Fruit fly (Drosophila melanogaster) whole organism, embryonic: ENCODE data around the gene Lrrk.

ENCODE experiments used
- Abd-B ChIP-seq: fragments of 200-800 bp; sonication (Bioruptor generic); optimal IDR thresholded peaks from 2 replicates; lab custom pipeline; 2018; ENCODE audit warnings: missing biosample characterization, mild to moderate bottlenecking, missing genetic modification characterization, moderate library complexity
- BtbVII ChIP-seq: fragments of 200-800 bp; sonication (Bioruptor generic); optimal IDR thresholded peaks from 3 replicates; lab custom pipeline; 2017; ENCODE audit warnings: missing biosample characterization, mild to moderate bottlenecking, missing genetic modification characterization
- C15 ChIP-seq: fragments of 200-800 bp; sonication (Bioruptor generic); IDR thresholded peaks from 3 replicates; pipeline ENCODE4 v1.3.6; 2022; ENCODE audit warnings: missing biosample characterization, missing genetic modification characterization
- CG10209 ChIP-seq: fragments of 200-800 bp; sonication (Bioruptor generic); optimal IDR thresholded peaks from 3 replicates; lab custom pipeline; 2017; ENCODE audit warnings: missing biosample characterization, mild to moderate bottlenecking, missing genetic modification characterization, missing genetic modification reagents
- CG10654 ChIP-seq: fragments of 200-800 bp; sonication (Bioruptor generic); optimal IDR thresholded peaks from 2 replicates; lab custom pipeline; 2016; ENCODE audit warnings: missing biosample characterization, missing genetic modification characterization
- CG11085 ChIP-seq: fragments of 200-800 bp; sonication (Bioruptor generic); IDR thresholded peaks from 2 replicates; pipeline ENCODE4 v1.3.6; 2022; ENCODE audit warnings: missing biosample characterization, missing genetic modification characterization
- CG11696 ChIP-seq: fragments of 200-800 bp; sonication (Bioruptor generic); IDR thresholded peaks from 2 replicates; pipeline ENCODE4 v1.3.6; 2022; ENCODE audit warnings: missing biosample characterization, missing genetic modification characterization
- CG11723 ChIP-seq: fragments of 200-800 bp; sonication (Bioruptor generic); optimal IDR thresholded peaks from 2 replicates; lab custom pipeline; 2017; ENCODE audit warnings: missing biosample characterization, mild to moderate bottlenecking, missing genetic modification characterization
- CG12071 ChIP-seq: fragments of 200-800 bp; sonication (Bioruptor generic); optimal IDR thresholded peaks from 3 replicates; lab custom pipeline; 2018; ENCODE audit warnings: missing biosample characterization, mild to moderate bottlenecking, missing genetic modification characterization
- CG16863 ChIP-seq: fragments of 200-800 bp; sonication (Bioruptor generic); optimal IDR thresholded peaks from 3 replicates; lab custom pipeline; 2016; ENCODE audit warnings: missing biosample characterization, missing genetic modification characterization
- CG17912 ChIP-seq: fragments of 200-800 bp; sonication (Bioruptor generic); optimal IDR thresholded peaks from 2 replicates; lab custom pipeline; 2018; ENCODE audit warnings: missing biosample characterization, mild to moderate bottlenecking, missing genetic modification characterization
- CG1832 ChIP-seq: fragments of 200-800 bp; sonication (Bioruptor generic); optimal IDR thresholded peaks from 2 replicates; lab custom pipeline; 2017; ENCODE audit warnings: missing biosample characterization, mild to moderate bottlenecking, missing genetic modification characterization, inconsistent platforms
- CG18476 ChIP-seq: fragments of 200-800 bp; sonication (Bioruptor generic); optimal IDR thresholded peaks from 2 replicates; lab custom pipeline; 2016; ENCODE audit warnings: missing biosample characterization, mild to moderate bottlenecking, missing genetic modification characterization
- CG2129 ChIP-seq: fragments of 200-800 bp; sonication (Bioruptor generic); IDR thresholded peaks from 2 replicates; pipeline ENCODE4 v1.3.6; 2022; ENCODE audit warnings: missing biosample characterization, missing genetic modification characterization; ENCODE audit not compliant: partially characterized antibody
- CG4707 ChIP-seq: fragments of 200-800 bp; sonication (Bioruptor generic); optimal IDR thresholded peaks from 2 replicates; lab custom pipeline; 2018; ENCODE audit warnings: missing biosample characterization, mild to moderate bottlenecking, missing genetic modification characterization, moderate library complexity
- CG7372 ChIP-seq: fragments of 200-800 bp; sonication (Bioruptor generic); IDR thresholded peaks from 2 replicates; pipeline ENCODE4 v1.3.6; 2022; ENCODE audit warnings: missing biosample characterization, missing genetic modification characterization
- CG9609 ChIP-seq: fragments of 200-800 bp; sonication (Bioruptor generic); optimal IDR thresholded peaks from 3 replicates; lab custom pipeline; 2016; ENCODE audit warnings: missing biosample characterization, missing genetic modification characterization
- CG9797 ChIP-seq: fragments of 200-800 bp; sonication (Bioruptor generic); optimal IDR thresholded peaks from 3 replicates; lab custom pipeline; 2018; ENCODE audit warnings: missing biosample characterization, mild to moderate bottlenecking, missing genetic modification characterization
- D ChIP-seq, 2 experiments: fragments of 200-800 bp in 1 of 2; fragments of >200 bp in 1 of 2; sonication (Bioruptor generic) in 1 of 2; optimal IDR thresholded peaks; 2 replicates in 1 of 2; 3 replicates in 1 of 2; lab custom pipeline; 2017; ENCODE audit warnings: mild to moderate bottlenecking in 1 of 2, missing biosample characterization in 1 of 2, missing genetic modification characterization in 1 of 2, missing genetic modification reagents in 1 of 2
- Fer3 ChIP-seq: fragments of 200-800 bp; sonication (Bioruptor generic); optimal IDR thresholded peaks from 2 replicates; lab custom pipeline; 2018; ENCODE audit warnings: missing biosample characterization, mild to moderate bottlenecking, missing genetic modification characterization, moderate library complexity
- Lhr ChIP-seq: fragments of 200-800 bp; sonication (Bioruptor generic); optimal IDR thresholded peaks from 3 replicates; lab custom pipeline; 2017; ENCODE audit warnings: mild to moderate bottlenecking, missing biosample characterization, missing genetic modification reagents, missing genetic modification characterization
- Nf-YA ChIP-seq: fragments of 200-800 bp; sonication (Bioruptor generic); IDR thresholded peaks from 2 replicates; pipeline ENCODE4 v1.3.6; 2022; ENCODE audit warnings: missing biosample characterization, missing genetic modification characterization
- Ravus ChIP-seq: fragments of 200-800 bp; sonication (Bioruptor generic); IDR thresholded peaks from 2 replicates; pipeline ENCODE4 v1.3.6; 2022; ENCODE audit warnings: missing biosample characterization, missing genetic modification characterization
- Sry-β ChIP-seq: fragments of 200-800 bp; sonication (Bioruptor generic); optimal IDR thresholded peaks from 2 replicates; lab custom pipeline; 2018; ENCODE audit warnings: missing biosample characterization, mild to moderate bottlenecking, missing genetic modification characterization, moderate library complexity
- Trl ChIP-seq, 3 experiments: fragments of >200 bp in 2 of 3; fragments of 200-800 bp in 1 of 3; sonication (Bioruptor generic) in 1 of 3; optimal IDR thresholded peaks; 2 replicates in 1 of 3; 3 replicates in 2 of 3; lab custom pipeline; 2016 to 2017; ENCODE audit warnings: missing biosample characterization in 1 of 3, missing genetic modification characterization in 1 of 3
- bab2 ChIP-seq: fragments of 200-800 bp; sonication (Bioruptor generic); optimal IDR thresholded peaks from 2 replicates; lab custom pipeline; 2016; ENCODE audit warnings: missing biosample characterization, missing genetic modification characterization
- ewg ChIP-seq: fragments of 200-800 bp; sonication (Bioruptor generic); optimal IDR thresholded peaks from 3 replicates; lab custom pipeline; 2017; ENCODE audit warnings: mild to moderate bottlenecking, missing biosample characterization, missing genetic modification reagents, missing genetic modification characterization
- eyg ChIP-seq: fragments of 200-800 bp; sonication (Bioruptor generic); optimal IDR thresholded peaks from 3 replicates; lab custom pipeline; 2016; ENCODE audit warnings: missing biosample characterization, missing genetic modification characterization
- fd102C ChIP-seq: fragments of 200-800 bp; sonication (Bioruptor generic); optimal IDR thresholded peaks from 2 replicates; lab custom pipeline; 2018; ENCODE audit warnings: missing biosample characterization, mild to moderate bottlenecking, missing genetic modification characterization, moderate library complexity
- gcm ChIP-seq: fragments of 200-800 bp; sonication (Bioruptor generic); optimal IDR thresholded peaks from 2 replicates; lab custom pipeline; 2019; ENCODE audit warnings: missing biosample characterization, mild to moderate bottlenecking, missing genetic modification characterization, moderate library complexity
- gfzf ChIP-seq: fragments of 200-800 bp; sonication (Bioruptor generic); optimal IDR thresholded peaks from 2 replicates; lab custom pipeline; 2016; ENCODE audit warnings: missing biosample characterization, mild to moderate bottlenecking, missing genetic modification characterization, moderate library complexity
- gsb ChIP-seq: fragments of 200-800 bp; sonication (Bioruptor generic); IDR thresholded peaks from 2 replicates; pipeline ENCODE4 v1.3.6; 2022; ENCODE audit warnings: missing biosample characterization, missing genetic modification characterization
- gt ChIP-seq: fragments of 200-800 bp; sonication (Bioruptor generic); IDR thresholded peaks from 2 replicates; pipeline ENCODE4 v1.3.6; 2022; ENCODE audit warnings: missing biosample characterization, missing genetic modification characterization
- hkb ChIP-seq, 2 experiments: fragments of 200-800 bp in 1 of 2; fragments of >200 bp in 1 of 2; sonication (Bioruptor generic) in 1 of 2; IDR thresholded peaks in 1 of 2; optimal IDR thresholded peaks in 1 of 2; 2 replicates each; pipeline versions ENCODE4 v1.3.6 to Lab custom; 2017 to 2022; ENCODE audit warnings: missing biosample characterization in 1 of 2, missing genetic modification characterization in 1 of 2
- jigr1 ChIP-seq: fragments of 200-800 bp; sonication (Bioruptor generic); IDR thresholded peaks from 3 replicates; pipeline ENCODE4 v1.3.6; 2022; ENCODE audit warnings: missing biosample characterization, missing genetic modification characterization
- kah ChIP-seq: fragments of 200-800 bp; sonication (Bioruptor generic); optimal IDR thresholded peaks from 2 replicates; lab custom pipeline; 2018; ENCODE audit warnings: missing biosample characterization, mild to moderate bottlenecking, missing genetic modification characterization
- kay ChIP-seq: fragments of 200-800 bp; sonication (Bioruptor generic); optimal IDR thresholded peaks from 2 replicates; lab custom pipeline; 2016; ENCODE audit warnings: missing biosample characterization, missing genetic modification characterization
- klu ChIP-seq: fragments of 200-800 bp; sonication (Bioruptor generic); IDR thresholded peaks from 2 replicates; pipeline ENCODE4 v1.3.6; 2022; ENCODE audit warnings: missing biosample characterization, missing genetic modification characterization
- maf-S ChIP-seq: fragments of 200-800 bp; sonication (Bioruptor generic); optimal IDR thresholded peaks from 2 replicates; lab custom pipeline; 2016; ENCODE audit warnings: missing biosample characterization, missing genetic modification characterization
- otp ChIP-seq: fragments of 200-800 bp; sonication (Bioruptor generic); IDR thresholded peaks from 3 replicates; pipeline ENCODE4, ENCODE4 v1.3.6; 2022; ENCODE audit warnings: missing biosample characterization, missing genetic modification characterization
- peb ChIP-seq: fragments of 200-800 bp; sonication (Bioruptor generic); IDR thresholded peaks from 2 replicates; pipeline ENCODE4 v1.3.6; 2022; ENCODE audit warnings: missing biosample characterization, missing genetic modification characterization
- pita ChIP-seq: fragments of 200-800 bp; sonication (Bioruptor generic); optimal IDR thresholded peaks from 2 replicates; lab custom pipeline; 2017; ENCODE audit warnings: missing biosample characterization, mild to moderate bottlenecking, missing genetic modification characterization
- psq ChIP-seq: fragments of 200-800 bp; sonication (Bioruptor generic); optimal IDR thresholded peaks from 2 replicates; lab custom pipeline; 2017; ENCODE audit warnings: missing biosample characterization, missing genetic modification characterization
- repo ChIP-seq: fragments of 200-800 bp; sonication (Bioruptor generic); optimal IDR thresholded peaks from 2 replicates; lab custom pipeline; 2016; ENCODE audit warnings: missing biosample characterization, missing genetic modification characterization
- seq ChIP-seq: fragments of 200-800 bp; sonication (Bioruptor generic); IDR thresholded peaks from 2 replicates; pipeline ENCODE4 v1.3.6; 2022; ENCODE audit warnings: missing biosample characterization, missing genetic modification characterization
- tll ChIP-seq, 2 experiments: fragments of 200-800 bp in 1 of 2; fragments of >200 bp in 1 of 2; sonication (Bioruptor generic) in 1 of 2; optimal IDR thresholded peaks; 2 replicates each; lab custom pipeline; 2017 to 2019; ENCODE audit warnings: missing biosample characterization in 2 of 2, missing genetic modification characterization in 2 of 2, mild to moderate bottlenecking in 1 of 2, moderate library complexity in 1 of 2

Lrrk gene

DNA sequence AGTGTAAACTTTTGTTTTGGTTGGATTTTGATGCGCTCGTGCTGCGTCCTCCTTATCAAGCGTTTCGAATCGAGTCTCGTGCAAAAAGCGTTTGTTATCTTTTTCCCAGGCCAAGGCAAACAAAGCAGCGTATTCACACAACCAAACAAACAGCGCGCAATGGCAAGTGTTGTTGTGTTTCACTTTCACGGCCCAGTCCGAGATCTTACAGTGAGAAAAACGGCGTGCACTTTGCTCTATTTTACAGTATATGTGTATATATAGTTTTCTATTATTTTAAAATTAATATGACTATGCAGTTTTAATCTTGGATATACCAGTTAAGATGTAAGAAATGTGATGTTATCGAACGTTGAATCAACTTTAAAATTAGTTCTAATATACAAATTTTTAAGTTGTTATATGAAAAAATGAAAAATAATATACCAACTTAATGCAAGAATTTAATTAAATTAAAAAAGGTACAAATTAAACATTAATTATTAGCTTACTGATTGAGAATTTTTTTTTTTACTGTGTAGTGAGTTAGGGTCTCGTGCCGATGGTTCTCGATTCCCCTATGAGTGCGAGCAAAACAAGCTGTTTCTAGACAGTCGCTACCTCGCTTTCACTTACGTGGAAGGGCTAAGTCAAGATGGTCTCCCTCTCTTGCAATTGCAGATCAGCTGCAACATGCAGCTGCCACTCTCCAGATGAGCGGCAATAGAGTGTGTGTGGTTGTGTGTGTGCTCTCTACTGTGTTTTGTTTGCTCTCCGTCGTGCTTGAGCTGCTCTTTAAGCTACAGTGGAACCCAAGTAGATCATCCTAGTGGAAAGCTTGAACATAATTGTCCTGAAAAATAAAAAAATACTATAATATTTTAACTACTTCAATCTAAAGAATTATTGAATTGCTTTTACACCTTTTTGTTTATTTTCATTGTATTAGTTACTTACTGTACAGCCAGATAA, 40.8 kb upstream of the Lrrk start (continued):
- TF ChIP-seq CG1832 (GFP tag; lab: Kevin White, UChicago), result peak; percentile 59
- TF ChIP-seq tll (GFP tag; optimal IDR thresholded peaks at IDR 0.05; lab: Kevin White, UChicago), result peak in 1 of 2 experiments; percentile 81
- no peak for TF ChIP-seq CG12071 (GFP tag; lab: Kevin White, UChicago)
- TF ChIP-seq CG7372 (GFP tag; lab: Robert Waterston, UW), result peak; percentile 63
- TF ChIP-seq CG10209, result peak; percentile 87
- peak; percentile 66 for TF ChIP-seq Ravus (GFP tag; lab: Robert Waterston, UW)
- TF ChIP-seq psq (GFP tag; lab: Kevin White, UChicago), result peak; percentile 62
- no peak for TF ChIP-seq CG16863 (GFP tag; lab: Kevin White, UChicago)
- TF ChIP-seq kay (GFP tag; lab: Kevin White, UChicago), result peak; percentile 43
- peak; percentile 33 for TF ChIP-seq CG4707 (GFP tag; lab: Kevin White, UChicago)
- TF ChIP-seq gfzf (GFP tag; lab: Kevin White, UChicago), result no peak
- no peak for TF ChIP-seq D (optimal IDR thresholded peaks at IDR 0.05; lab: Kevin White, UChicago)
- peak; percentile 95 for TF ChIP-seq D (GFP tag; optimal IDR thresholded peaks at IDR 0.05; lab: Kevin White, UChicago)
- TF ChIP-seq gcm (GFP tag; lab: Kevin White, UChicago), result peak; percentile 96
- peak; percentile 80 for TF ChIP-seq kah (GFP tag; lab: Kevin White, UChicago)
- peak; percentile 53 for TF ChIP-seq klu (GFP tag; lab: Robert Waterston, UW)
- peak; percentile 29; the same call in 1 of the 2 replicates for TF ChIP-seq CG11085 (GFP tag; lab: Robert Waterston, UW)
- peak; percentile 29 for TF ChIP-seq fd102C (GFP tag; lab: Kevin White, UChicago)
- TF ChIP-seq Fer3 (tag; lab: Kevin White, UChicago), result peak; percentile 81
- TF ChIP-seq CG18476 (GFP tag; lab: Kevin White, UChicago), result peak; percentile 81
- no peak for TF ChIP-seq eyg (GFP tag; lab: Kevin White, UChicago)
- no peak for TF ChIP-seq CG9609 (GFP tag; lab: Kevin White, UChicago)
- TF ChIP-seq hkb (optimal IDR thresholded peaks at IDR 0.05; lab: Kevin White, UChicago), result no peak
- TF ChIP-seq hkb (GFP tag; IDR thresholded peaks at IDR 0.05; lab: Robert Waterston, UW), result peak; percentile 77
- peak; percentile 74 for TF ChIP-seq otp (GFP tag; lab: Robert Waterston, UW)
- peak; percentile 81 for TF ChIP-seq CG10654 (GFP tag; lab: Kevin White, UChicago)
- peak; percentile 72 for TF ChIP-seq ewg (GFP tag; lab: Kevin White, UChicago)
- peak; percentile 66 for TF ChIP-seq CG11723 (GFP tag; lab: Kevin White, UChicago)
- TF ChIP-seq Sry-β, result peak; percentile 29
- TF ChIP-seq bab2, result peak; percentile 30
- peak; percentile 92 for TF ChIP-seq Abd-B (GFP tag; lab: Kevin White, UChicago)
- no peak for TF ChIP-seq maf-S
- peak; percentile 70; the same call in 1 of the 2 replicates for TF ChIP-seq peb (GFP tag; lab: Robert Waterston, UW)
- TF ChIP-seq gsb, result peak; percentile 22
- no peak for TF ChIP-seq gt (GFP tag; lab: Robert Waterston, UW)
- no peak for TF ChIP-seq repo
- peak; percentile 70 for TF ChIP-seq BtbVII
- TF ChIP-seq jigr1 (GFP tag; lab: Robert Waterston, UW), result peak; percentile 59; the same call in 1 of the 3 replicates
- peak; percentile 62 for TF ChIP-seq Lhr (GFP tag; lab: Kevin White, UChicago)
- TF ChIP-seq C15 (GFP tag; lab: Robert Waterston, UW), result no peak
- TF ChIP-seq pita (GFP tag; lab: Kevin White, UChicago), result no peak
- 0 out of 2 replicates have a peak, but pooled peaks have one; percentile 23 for TF ChIP-seq CG11696 (GFP tag; lab: Robert Waterston, UW)
- peak; percentile 65 for TF ChIP-seq Nf-YA (GFP tag; lab: Robert Waterston, UW)
- no peak for TF ChIP-seq CG9797 (GFP tag; lab: Kevin White, UChicago)
- TF ChIP-seq Trl (optimal IDR thresholded peaks at IDR 0.05; lab: Kevin White, UChicago), result peak in 1 of 2 experiments; percentile 74
- no peak for TF ChIP-seq Trl (GFP tag; optimal IDR thresholded peaks at IDR 0.05; lab: Kevin White, UChicago)
- TF ChIP-seq seq (GFP tag; lab: Robert Waterston, UW), result 0 out of 2 replicates have a peak, but pooled peaks have one; percentile 48
- TF ChIP-seq CG17912 (GFP tag; lab: Kevin White, UChicago), result no peak
- no peak for TF ChIP-seq CG2129
